Fruit fly (Drosophila melanogaster): Measurements from ENCODE around the gene Bx42.

- no peak for TF ChIP-seq Ets98B (GFP tag; IDR thresholded peaks at IDR 0.05)
- no peak for TF ChIP-seq CG17806 (tag; optimal IDR thresholded peaks at IDR 0.05)
- no peak for TF ChIP-seq Pif1A (GFP tag; optimal IDR thresholded peaks at IDR 0.05)
- peak; percentile 52 for TF ChIP-seq CG15710 (tag; optimal IDR thresholded peaks at IDR 0.05)
- peak; percentile 43 for TF ChIP-seq CG8301 (tag; optimal IDR thresholded peaks at IDR 0.05)
- peak; percentile 41 for TF ChIP-seq CG34367 (tag; optimal IDR thresholded peaks at IDR 0.05)
- no peak for TF ChIP-seq CG13204 (GFP tag; optimal IDR thresholded peaks at IDR 0.05)
- TF ChIP-seq Pif1B (GFP tag; optimal IDR thresholded peaks at IDR 0.05), result peak; percentile 49
- TF ChIP-seq fd96Ca (GFP tag; IDR thresholded peaks at IDR 0.05), result no peak
- peak; percentile 62 for TF ChIP-seq CG8159 (tag; optimal IDR thresholded peaks at IDR 0.05)
- no peak for TF ChIP-seq D1 (tag; optimal IDR thresholded peaks at IDR 0.05)
Measured at dm6 chrX:9134922-9135453, 28.6 kb upstream of the Bx42 start, which contains the start of gene fend.

Measured in whole organism, pupa.